Fruit fly (Drosophila melanogaster) S2 (cell line): ENCODE data around the gene CG15564.

ENCODE experiments used
- CG8478 ChIP-seq: fragments of >200 bp; optimal IDR thresholded peaks from 2 replicates; lab custom pipeline; 2018
- CTCF ChIP-seq, 2 experiments: fragments of >200 bp; optimal IDR thresholded peaks; 2 replicates each; lab custom pipeline; 2018

Gene CG15564

DNA sequence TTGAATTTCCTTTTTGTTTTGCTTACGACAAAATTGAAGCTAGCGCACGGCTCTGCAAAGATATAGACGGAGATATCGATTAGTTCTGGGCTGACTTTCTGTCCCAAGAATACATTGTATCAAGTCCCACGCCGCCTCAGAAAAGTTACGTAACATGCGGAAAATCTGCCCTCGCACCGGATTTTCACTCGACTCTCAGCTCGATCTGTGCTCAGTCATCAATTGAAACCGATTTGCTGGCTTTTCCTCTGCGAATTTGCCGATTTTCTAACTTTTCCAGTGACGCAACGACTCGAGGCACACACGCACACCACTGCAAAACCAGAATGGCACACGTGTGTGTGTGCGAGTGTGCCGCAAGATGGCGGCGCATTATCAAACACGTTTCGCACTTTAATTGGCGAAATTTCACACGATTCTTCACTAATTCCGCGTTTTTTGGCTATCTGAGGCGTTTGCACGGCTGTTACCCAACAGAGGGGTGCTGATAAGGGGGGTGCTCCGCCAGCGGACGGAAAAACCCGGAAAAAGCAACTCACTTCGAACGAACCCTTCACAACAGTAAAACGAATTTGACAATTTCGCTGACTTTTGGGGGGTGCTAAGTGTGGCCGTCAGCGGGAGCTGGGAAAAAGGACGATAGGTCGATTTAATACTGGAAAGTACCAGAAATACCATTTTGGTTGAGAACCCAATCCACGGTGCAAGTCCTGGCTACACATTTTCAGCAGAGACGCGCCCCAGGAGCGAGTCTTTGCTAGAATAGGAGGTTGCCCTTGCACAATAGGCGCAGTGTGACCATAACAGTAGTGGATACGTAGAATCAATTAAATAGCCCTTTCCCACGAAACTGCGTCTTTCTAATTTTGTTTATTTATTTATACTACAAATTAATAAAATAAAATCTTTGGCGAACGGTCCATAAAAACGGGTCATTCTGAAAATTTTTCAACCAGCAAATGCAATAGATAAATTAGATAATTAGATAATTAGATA lies 15.9 kb downstream of the CG15564 start, which contains the start of gene ATPsynC:
TSS of gene ATPsynC (minus strand) at position 634 of the 996 bp plus-strand sequence.
- TF ChIP-seq CTCF (optimal IDR thresholded peaks at IDR 0.05; lab: Kevin White, UChicago) (peak; percentile 75 to 82), CG8478 (lab: Kevin White, UChicago) (no peak)

DNA sequence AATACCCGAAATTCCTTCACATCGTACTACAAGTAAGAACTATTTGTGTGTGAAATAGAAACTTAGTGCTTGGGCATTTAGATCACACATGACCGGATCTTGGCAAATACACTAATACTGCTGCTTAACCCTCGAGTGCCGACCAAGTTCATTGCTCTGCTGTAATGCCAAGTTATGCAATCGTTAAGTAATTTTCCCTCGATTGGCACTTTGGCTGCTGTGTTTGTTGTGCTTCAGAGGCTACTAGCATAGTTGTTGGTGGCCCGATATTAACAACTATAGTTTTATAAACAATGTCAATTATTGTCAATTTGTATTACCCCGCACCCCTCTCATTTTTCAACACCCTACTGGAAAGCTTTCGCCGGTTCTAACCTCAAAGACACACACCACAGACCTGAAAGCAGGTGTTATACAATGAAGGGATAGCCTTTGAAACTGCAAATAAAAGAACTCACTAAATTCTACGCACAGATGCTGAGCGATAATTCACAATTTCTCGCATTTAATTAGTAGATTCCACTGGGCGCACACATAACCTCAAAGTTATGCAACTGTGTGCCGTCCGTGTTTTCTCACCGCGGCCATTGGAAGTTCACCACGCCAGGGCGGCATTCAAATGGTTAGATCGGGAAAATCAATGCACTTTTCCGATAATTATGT lies 16.8 kb downstream of the CG15564 start:
- no peak for TF ChIP-seq CG8478 (lab: Kevin White, UChicago)
- TF ChIP-seq CTCF (optimal IDR thresholded peaks at IDR 0.05; lab: Kevin White, UChicago) = no peak

DNA sequence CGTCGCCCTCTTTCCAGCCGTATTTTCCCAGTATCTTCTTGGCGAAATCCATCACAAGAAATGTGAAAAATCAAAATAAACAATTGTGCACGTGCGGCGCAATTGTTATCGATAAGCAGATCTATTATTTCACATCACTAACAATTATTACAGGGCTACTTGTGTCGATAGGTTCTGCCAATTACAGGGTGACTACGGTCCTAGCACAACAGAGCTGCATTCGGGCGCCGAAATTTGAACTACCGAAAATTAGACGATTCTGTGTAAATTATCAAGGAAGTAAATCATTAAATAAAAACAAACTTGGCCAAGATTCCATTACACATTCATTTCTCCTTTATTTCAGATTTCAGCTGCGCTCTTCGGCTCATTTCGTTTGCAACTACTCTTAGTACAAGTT lies 19.3 kb downstream of the CG15564 start, which contains the start of gene CG15561:
TSS of gene CG15561 (minus strand) at position 113 of the 400 bp plus-strand sequence.
- TF ChIP-seq CTCF (optimal IDR thresholded peaks at IDR 0.05; lab: Kevin White, UChicago) (no peak), CG8478 (lab: Kevin White, UChicago) (no peak)

DNA sequence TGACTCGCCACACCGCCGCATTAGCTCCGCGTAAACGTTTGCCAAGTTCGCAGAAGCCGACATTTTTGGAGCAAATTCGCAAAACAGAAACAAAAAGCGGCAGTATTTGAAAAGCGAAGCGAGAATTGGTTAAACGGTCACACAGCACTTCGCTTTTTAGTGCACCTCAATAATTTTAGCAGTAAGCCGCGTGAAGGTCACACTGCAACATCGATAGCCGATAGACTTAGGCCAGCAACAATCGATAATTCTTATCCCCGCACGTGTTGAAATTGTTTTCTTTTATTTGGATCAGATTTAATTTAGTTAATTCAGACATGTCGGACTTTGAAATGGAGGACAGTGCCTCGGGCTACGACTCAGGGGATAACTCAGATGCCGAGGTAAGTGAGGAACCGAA lies 21.9 kb downstream of the CG15564 start, which contains the start of the genes Zwilch and CG1542:
TSS of gene Zwilch (minus strand) at position 150 of the 400 bp plus-strand sequence.
TSS of gene CG1542 (plus strand) at position 232 of the 400 bp plus-strand sequence.
- TF ChIP-seq CTCF (optimal IDR thresholded peaks at IDR 0.05; lab: Kevin White, UChicago) (peak; percentile 29 to 34), CG8478 (lab: Kevin White, UChicago) (no peak)

DNA sequence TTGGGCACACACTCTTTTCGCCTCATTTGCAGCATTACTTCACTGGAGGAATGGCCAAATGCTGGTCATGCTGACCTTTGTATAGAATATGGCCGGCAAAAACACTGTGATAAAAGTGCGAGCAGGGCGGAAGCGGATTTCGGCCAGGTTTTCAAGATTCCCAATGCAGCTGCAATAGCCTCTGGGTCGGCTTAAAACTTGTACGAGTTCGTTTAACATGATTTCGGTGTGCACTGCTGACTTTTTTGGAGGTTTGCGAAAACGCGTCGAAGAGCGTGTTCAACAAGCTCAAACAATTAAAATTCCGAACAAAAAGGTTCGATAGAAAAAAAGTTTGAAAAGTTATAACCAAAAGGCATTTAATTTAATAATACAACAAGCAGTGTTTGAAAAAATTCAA lies 24.5 kb downstream of the CG15564 start, which contains the start of gene chp:
TSS of gene chp (minus strand) at position 101 of the 400 bp plus-strand sequence.
- no peak for TF ChIP-seq CTCF (optimal IDR thresholded peaks at IDR 0.05; lab: Kevin White, UChicago)
- no peak for TF ChIP-seq CG8478 (lab: Kevin White, UChicago)

DNA sequence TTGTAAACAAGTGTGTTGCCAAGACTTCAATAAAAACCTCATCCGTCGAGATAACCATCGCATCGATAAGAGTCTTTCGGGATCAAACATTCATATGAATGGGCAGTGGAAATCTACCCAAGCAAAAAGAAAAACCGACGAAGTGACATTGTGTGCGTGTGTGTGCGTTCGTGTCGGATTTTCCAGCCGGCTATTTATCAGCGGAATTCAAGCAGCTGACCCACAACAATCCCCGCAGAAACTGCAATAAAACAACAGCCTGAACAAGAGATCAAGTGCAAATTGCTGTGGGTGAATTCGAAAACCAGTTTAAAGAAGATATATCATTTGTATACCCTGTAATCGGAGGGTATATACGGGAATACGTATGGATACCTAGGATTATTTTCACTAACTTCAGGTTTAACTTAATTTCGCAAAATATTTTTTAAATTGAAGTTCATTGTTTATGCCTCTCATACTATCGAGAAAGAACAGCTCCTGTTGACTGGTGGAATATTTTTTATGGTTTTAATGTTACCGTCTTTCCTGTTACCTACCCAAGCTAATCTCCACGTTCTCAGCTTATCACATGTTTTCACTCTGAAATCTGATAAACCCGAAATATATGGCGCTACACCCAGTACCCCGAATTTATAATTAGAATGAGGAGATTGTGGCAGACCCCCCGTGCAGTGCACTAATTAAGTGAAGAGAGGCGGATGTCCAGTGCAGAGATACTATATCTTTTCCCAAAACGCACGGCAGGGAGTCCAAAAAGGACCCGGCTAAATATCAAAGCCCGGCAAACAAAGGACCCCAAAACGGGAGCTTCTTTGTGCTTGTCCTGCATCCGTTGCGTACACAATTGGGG lies 37.8 kb downstream of the CG15564 start:
- TF ChIP-seq CG8478 (lab: Kevin White, UChicago) = no peak
- TF ChIP-seq CTCF (optimal IDR thresholded peaks at IDR 0.05; lab: Kevin White, UChicago) = no peak

DNA sequence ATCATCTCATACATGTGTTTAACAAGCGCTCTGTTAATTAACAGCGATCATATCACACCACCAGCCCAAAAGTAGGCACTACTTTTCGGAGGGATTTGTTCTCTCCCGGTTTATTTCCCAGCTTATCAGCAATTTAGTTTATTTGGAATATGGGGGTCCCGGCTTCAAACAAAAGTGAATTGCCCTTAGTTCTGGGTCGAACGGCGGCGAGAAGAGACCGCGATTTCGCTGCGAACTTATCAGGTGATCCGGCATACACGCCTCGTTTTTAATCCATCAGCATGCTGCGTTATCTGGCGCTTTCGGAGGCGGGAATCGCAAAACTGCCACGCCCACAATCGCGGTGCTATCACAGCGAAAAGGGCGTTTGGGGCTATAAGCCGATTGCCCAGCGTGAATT lies 38.4 kb downstream of the CG15564 start, which contains the start of gene CG1544:
TSS of gene CG1544 (plus strand) at position 186 of the 400 bp plus-strand sequence.
- TF ChIP-seq CG8478 (lab: Kevin White, UChicago) (no peak), CTCF (optimal IDR thresholded peaks at IDR 0.05; lab: Kevin White, UChicago) (peak in 1 of 2 experiments; percentile 10)

DNA sequence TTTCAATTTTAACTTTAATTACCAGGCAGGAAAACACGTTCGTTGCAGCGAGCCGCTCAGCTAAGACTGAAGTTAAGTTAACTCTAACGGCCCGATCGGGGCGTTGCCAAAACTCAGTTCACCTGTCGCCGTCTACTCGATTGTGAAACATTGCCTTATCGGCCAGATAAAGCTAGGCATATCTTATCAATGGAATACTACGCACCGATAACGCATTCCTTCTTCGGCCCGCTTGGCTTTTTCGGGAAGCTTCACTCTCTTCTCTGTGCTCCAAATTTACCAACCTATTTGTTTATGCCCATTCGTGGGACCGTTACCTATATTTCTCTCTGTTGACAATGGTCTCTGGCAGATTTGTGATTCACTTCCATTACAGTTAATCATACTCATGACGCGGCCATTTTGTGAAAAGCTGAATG lies 39.5 kb downstream of the CG15564 start, which contains the start of gene mesh:
TSS of gene mesh (minus strand) at position 68 of the 419 bp plus-strand sequence.
- TF ChIP-seq CTCF (optimal IDR thresholded peaks at IDR 0.05; lab: Kevin White, UChicago) (no peak), CG8478 (lab: Kevin White, UChicago) (no peak)

DNA sequence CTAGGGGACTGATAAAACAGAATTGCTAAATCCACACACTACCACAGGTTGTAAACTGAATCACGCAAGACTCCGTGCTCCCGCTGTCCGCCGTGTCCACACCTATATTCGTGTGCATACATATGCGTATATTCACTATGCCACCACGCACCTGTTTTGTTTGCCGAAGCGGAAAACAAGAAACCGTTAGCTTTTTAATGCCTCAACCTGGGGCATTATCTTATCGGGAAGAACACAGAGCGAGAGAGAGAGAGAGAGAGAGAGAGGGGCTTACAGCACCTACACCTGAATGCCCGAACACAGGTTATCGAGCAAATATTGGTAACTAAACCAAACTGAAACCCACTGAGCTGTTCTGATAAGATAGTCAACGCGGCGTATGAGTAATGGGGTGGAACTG lies 40.5 kb downstream of the CG15564 start:
- no peak for TF ChIP-seq CTCF (optimal IDR thresholded peaks at IDR 0.05; lab: Kevin White, UChicago)
- no peak for TF ChIP-seq CG8478 (lab: Kevin White, UChicago)

DNA sequence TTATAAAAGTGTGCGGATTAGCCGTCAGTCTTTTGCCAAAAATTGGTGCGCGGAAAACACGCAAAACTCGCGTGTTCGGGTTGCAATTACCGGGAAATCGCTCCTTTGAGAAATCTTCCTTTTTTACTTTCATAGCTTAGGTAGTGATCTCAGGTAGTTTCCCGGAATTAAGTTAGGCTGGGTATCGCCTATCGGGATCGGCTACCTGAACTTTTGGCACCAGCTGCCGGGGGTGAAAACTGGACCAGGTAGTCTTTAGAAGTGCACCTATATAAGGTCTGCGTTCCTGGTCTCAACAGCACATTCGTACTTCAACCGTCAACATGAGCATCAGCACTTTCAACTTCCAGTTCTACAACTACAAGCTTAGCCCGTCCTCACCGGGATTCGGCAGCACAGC lies 42.1 kb downstream of the CG15564 start, which contains the start of gene bnk:
TSS of gene bnk (plus strand) at position 301 of the 400 bp plus-strand sequence.
- no peak for TF ChIP-seq CG8478 (lab: Kevin White, UChicago)
